Worm (Caenorhabditis elegans) whole organism, L4 larva: Measurements from ENCODE around the gene Y55F3BR.10.

Source experiments
- F26F4.8 ChIP-seq: fragments of 200-800 bp; sonication (Bioruptor generic); conservative IDR thresholded peaks from 2 replicates; pipeline ENCODE4 v1.3.6; 2022; ENCODE audit warnings: missing genetic modification characterization, missing compliant biosample characterization
- F37D6.2 ChIP-seq: sonication (generic microtip); optimal IDR thresholded peaks from 2 replicates; lab custom pipeline; 2016; ENCODE audit warnings: mild to moderate bottlenecking, missing genetic modification characterization, missing compliant biosample characterization
- F49E8.2 ChIP-seq: sonication (generic microtip); optimal IDR thresholded peaks from 2 replicates; lab custom pipeline; 2016; ENCODE audit warnings: missing compliant biosample characterization, mild to moderate bottlenecking, missing genetic modification characterization, borderline replicate concordance
- R02D3.7 ChIP-seq: fragments of 150-350 bp; sonication (generic microtip); optimal IDR thresholded peaks from 3 replicates; lab custom pipeline; 2014; ENCODE audit warnings: missing biosample characterization, missing genetic modification characterization
- T20F7.1 ChIP-seq: fragments of 200-800 bp; sonication (Bioruptor generic); optimal IDR thresholded peaks from 2 replicates; lab custom pipeline; 2018; ENCODE audit warnings: mild to moderate bottlenecking, missing genetic modification characterization, missing compliant biosample characterization
- T26A8.4 ChIP-seq: fragments of 200-800 bp; sonication (Bioruptor generic); IDR thresholded peaks from 2 replicates; pipeline ENCODE4 v1.3.6; 2022; ENCODE audit warnings: missing genetic modification characterization, missing compliant biosample characterization
- Y105C5A.15 ChIP-seq: fragments of 200-800 bp; sonication (Bioruptor generic); IDR thresholded peaks from 2 replicates; pipeline ENCODE4 v1.3.6; 2022; ENCODE audit warnings: missing genetic modification characterization, missing compliant biosample characterization
- ZK337.2 ChIP-seq: fragments of 200-800 bp; sonication (Bioruptor generic); IDR thresholded peaks from 2 replicates; pipeline ENCODE4 v1.3.6; 2022; ENCODE audit warnings: missing genetic modification reagents, missing genetic modification characterization, missing compliant biosample characterization
- ZK546.5 ChIP-seq, 2 experiments: sonication (generic microtip); optimal IDR thresholded peaks; 2 replicates each; lab custom pipeline; 2017; ENCODE audit warnings: missing biosample characterization in 2 of 2, missing genetic modification characterization in 2 of 2
- aha-1 ChIP-seq: fragments of 150-350 bp; peaks from one replicate; lab custom pipeline; 2014; ENCODE audit warnings: missing biosample characterization, missing genetic modification characterization
- arid-1 ChIP-seq: fragments of 200-800 bp; sonication (Bioruptor generic); conservative IDR thresholded peaks from 2 replicates; pipeline ENCODE4 v1.3.6; 2022; ENCODE audit warnings: missing genetic modification reagents, missing genetic modification characterization, missing compliant biosample characterization
- attf-4 ChIP-seq: sonication (generic microtip); optimal IDR thresholded peaks from 3 replicates; lab custom pipeline; 2017; ENCODE audit warnings: missing biosample characterization, missing genetic modification characterization
- ceh-20 ChIP-seq: fragments of 200-800 bp; sonication (Bioruptor generic); IDR thresholded peaks from 2 replicates; pipeline ENCODE4 v1.3.6; 2022; ENCODE audit warnings: missing genetic modification reagents, missing genetic modification characterization, missing compliant biosample characterization
- ceh-32 ChIP-seq: sonication (generic microtip); optimal IDR thresholded peaks from 2 replicates; lab custom pipeline; 2016; ENCODE audit warnings: mild to moderate bottlenecking, missing genetic modification characterization, missing compliant biosample characterization; ENCODE audit not compliant: poor library complexity
- ces-1 ChIP-seq: fragments of 150-350 bp; sonication (generic microtip); optimal IDR thresholded peaks from 4 replicates; lab custom pipeline; 2014; ENCODE audit warnings: missing biosample characterization, missing genetic modification reagents, missing genetic modification characterization
- cey-2 ChIP-seq: sonication (generic microtip); optimal IDR thresholded peaks from 3 replicates; lab custom pipeline; 2017; ENCODE audit warnings: missing genetic modification characterization, mild to moderate bottlenecking, missing compliant biosample characterization, antibody characterized with exemption, borderline replicate concordance; ENCODE audit not compliant: insufficient read depth
- daf-12 ChIP-seq: fragments of 150-350 bp; optimal IDR thresholded peaks from 2 replicates; lab custom pipeline; 2014; ENCODE audit warnings: missing biosample characterization, missing genetic modification reagents, missing genetic modification characterization
- dmd-8 ChIP-seq: fragments of 200-800 bp; sonication (Bioruptor generic); IDR thresholded peaks from 2 replicates; pipeline ENCODE4 v1.3.6; 2022; ENCODE audit warnings: missing genetic modification characterization, missing compliant biosample characterization
- dpl-1 ChIP-seq: fragments of 150-350 bp; optimal IDR thresholded peaks from 2 replicates; lab custom pipeline; 2014; ENCODE audit warnings: missing biosample characterization, missing genetic modification reagents, missing genetic modification characterization
- egl-27 ChIP-seq: sonication (generic microtip); optimal IDR thresholded peaks from 3 replicates; lab custom pipeline; 2017; ENCODE audit warnings: missing biosample characterization, missing genetic modification reagents, missing genetic modification characterization
- fkh-10 ChIP-seq: fragments of 150-350 bp; optimal IDR thresholded peaks from 2 replicates; lab custom pipeline; 2014; ENCODE audit warnings: missing biosample characterization, missing genetic modification reagents, missing genetic modification characterization
- fos-1 ChIP-seq: fragments of 150-350 bp; optimal IDR thresholded peaks from 2 replicates; lab custom pipeline; 2014; ENCODE audit warnings: missing biosample characterization, missing genetic modification characterization
- gei-8 ChIP-seq: fragments of 200-800 bp; sonication (Bioruptor generic); optimal IDR thresholded peaks from 2 replicates; lab custom pipeline; 2018; ENCODE audit warnings: mild to moderate bottlenecking, missing genetic modification characterization, missing compliant biosample characterization
- hif-1 ChIP-seq, 2 experiments: sonication (generic microtip); optimal IDR thresholded peaks; 2 replicates each; lab custom pipeline; 2016 to 2017; ENCODE audit warnings: missing compliant biosample characterization in 2 of 2, missing genetic modification characterization in 2 of 2, missing genetic modification reagents in 2 of 2, missing genotype in 2 of 2, mild to moderate bottlenecking in 1 of 2
- hlh-11 ChIP-seq: fragments of 200-800 bp; sonication (Bioruptor generic); optimal IDR thresholded peaks from 2 replicates; lab custom pipeline; 2018; ENCODE audit warnings: mild to moderate bottlenecking, missing genetic modification characterization, missing compliant biosample characterization
- jun-1 ChIP-seq: fragments of 150-350 bp; optimal IDR thresholded peaks from 2 replicates; lab custom pipeline; 2014; ENCODE audit warnings: missing biosample characterization, missing genetic modification reagents, missing genetic modification characterization
- lin-1 ChIP-seq: fragments of 200-800 bp; sonication (Bioruptor generic); IDR thresholded peaks from 2 replicates; pipeline ENCODE4 v1.3.6; 2022; ENCODE audit warnings: missing genetic modification reagents, missing genetic modification characterization, missing compliant biosample characterization
- lin-13 ChIP-seq: fragments of 150-350 bp; optimal IDR thresholded peaks from 2 replicates; lab custom pipeline; 2014; ENCODE audit warnings: missing biosample characterization, missing genetic modification reagents, missing genetic modification characterization
- lin-15B ChIP-seq: fragments of 150-350 bp; sonication (generic microtip); optimal IDR thresholded peaks from 3 replicates; lab custom pipeline; 2014; ENCODE audit warnings: missing biosample characterization, missing genetic modification characterization
- lir-3 ChIP-seq: sonication (generic microtip); optimal IDR thresholded peaks from 2 replicates; lab custom pipeline; 2016; ENCODE audit warnings: mild to moderate bottlenecking, missing genetic modification characterization, missing compliant biosample characterization
- lsy-2 ChIP-seq, 2 experiments: fragments of 150-350 bp in 1 of 2; sonication (generic microtip) in 1 of 2; optimal IDR thresholded peaks; 2 replicates each; lab custom pipeline; 2014 to 2017; ENCODE audit warnings: missing biosample characterization in 2 of 2, missing genetic modification characterization in 2 of 2
- madf-5 ChIP-seq, 2 experiments: fragments of 200-800 bp; sonication (Bioruptor generic); IDR thresholded peaks; 2 replicates each; pipeline ENCODE4 v1.3.6; 2022; ENCODE audit warnings: missing compliant biosample characterization in 2 of 2, missing genetic modification characterization in 2 of 2
- mdl-1 ChIP-seq, 2 experiments: fragments of 150-350 bp in 1 of 2; sonication (generic microtip) in 1 of 2; optimal IDR thresholded peaks; 2 replicates each; lab custom pipeline; 2014 to 2017; ENCODE audit warnings: missing biosample characterization in 2 of 2, missing genetic modification characterization in 2 of 2
- mdt-29 ChIP-seq: fragments of 200-800 bp; sonication (Bioruptor generic); IDR thresholded peaks from 2 replicates; pipeline ENCODE4 v1.3.6; 2022; ENCODE audit warnings: missing genetic modification reagents, missing genetic modification characterization, missing compliant biosample characterization
- mes-2 ChIP-seq: sonication (generic microtip); optimal IDR thresholded peaks from 2 replicates; lab custom pipeline; 2016; ENCODE audit warnings: missing genotype, mild to moderate bottlenecking, missing genetic modification characterization, missing compliant biosample characterization; ENCODE audit not compliant: poor library complexity, severe bottlenecking
- mxl-3 ChIP-seq: fragments of 200-800 bp; sonication (Bioruptor generic); optimal IDR thresholded peaks from 2 replicates; lab custom pipeline; 2018; ENCODE audit warnings: mild to moderate bottlenecking, missing genetic modification characterization, missing compliant biosample characterization
- nhr-25 ChIP-seq: sonication (generic microtip); optimal IDR thresholded peaks from 2 replicates; lab custom pipeline; 2017; ENCODE audit warnings: missing genetic modification characterization, mild to moderate bottlenecking, missing compliant biosample characterization, antibody characterized with exemption, moderate library complexity, borderline replicate concordance; ENCODE audit not compliant: insufficient read depth
- nhr-41 ChIP-seq: fragments of 200-800 bp; sonication (Bioruptor generic); IDR thresholded peaks from 2 replicates; pipeline ENCODE4 v1.3.6; 2022; ENCODE audit warnings: missing genetic modification reagents, missing genetic modification characterization, missing compliant biosample characterization
- nhr-76 ChIP-seq: fragments of 150-350 bp; optimal IDR thresholded peaks from 2 replicates; lab custom pipeline; 2014; ENCODE audit warnings: missing biosample characterization, missing genetic modification characterization
- php-3 ChIP-seq: fragments of 200-800 bp; sonication (Bioruptor generic); IDR thresholded peaks from 2 replicates; pipeline ENCODE4 v1.3.6; 2022; ENCODE audit warnings: missing genetic modification reagents, missing genetic modification characterization, missing compliant biosample characterization
- saeg-2 ChIP-seq: fragments of 200-800 bp; sonication (Bioruptor generic); IDR thresholded peaks from 2 replicates; pipeline ENCODE4 v1.3.6; 2022; ENCODE audit warnings: missing genetic modification reagents, missing genetic modification characterization, missing compliant biosample characterization
- spr-1 ChIP-seq: sonication (generic microtip); optimal IDR thresholded peaks from 2 replicates; lab custom pipeline; 2016; ENCODE audit warnings: mild to moderate bottlenecking, missing genetic modification characterization, missing compliant biosample characterization
- spr-3 ChIP-seq: fragments of 200-800 bp; sonication (Bioruptor generic); optimal IDR thresholded peaks from 2 replicates; lab custom pipeline; 2018; ENCODE audit warnings: mild to moderate bottlenecking, missing genetic modification characterization, missing compliant biosample characterization
- tag-97 ChIP-seq: fragments of 200-800 bp; sonication (Bioruptor generic); IDR thresholded peaks from 2 replicates; pipeline ENCODE4 v1.3.6; 2022; ENCODE audit warnings: missing genetic modification characterization, missing compliant biosample characterization
- tra-1 ChIP-seq: fragments of 200-800 bp; sonication (Bioruptor generic); IDR thresholded peaks from 2 replicates; pipeline ENCODE4 v1.3.6; 2022; ENCODE audit warnings: missing genetic modification reagents, missing genetic modification characterization, missing compliant biosample characterization
- unc-130 ChIP-seq: sonication (generic microtip); optimal IDR thresholded peaks from 2 replicates; lab custom pipeline; 2016; ENCODE audit warnings: missing genetic modification reagents, missing genetic modification characterization, missing compliant biosample characterization
- unc-39 ChIP-seq: sonication (generic microtip); optimal IDR thresholded peaks from 2 replicates; lab custom pipeline; 2017; ENCODE audit warnings: missing biosample characterization, missing genetic modification characterization
- unc-62 ChIP-seq, 3 experiments: fragments of 150-350 bp in 1 of 3; sonication (generic microtip); optimal IDR thresholded peaks in 2 of 3; peaks in 1 of 3; 1 replicate in 1 of 3; 2 replicates in 2 of 3; lab custom pipeline; 2014 to 2017; ENCODE audit warnings: missing biosample characterization in 3 of 3, missing genetic modification characterization in 3 of 3, missing genetic modification reagents in 3 of 3, missing genotype in 1 of 3
- zag-1 ChIP-seq: fragments of 150-350 bp; optimal IDR thresholded peaks from 2 replicates; lab custom pipeline; 2014; ENCODE audit warnings: missing biosample characterization, missing genetic modification characterization
- zfp-3 ChIP-seq: fragments of 200-800 bp; sonication (Bioruptor generic); conservative IDR thresholded peaks from 2 replicates; pipeline ENCODE4 v1.3.6; 2022; ENCODE audit warnings: missing genetic modification reagents, missing genetic modification characterization, missing compliant biosample characterization
- zip-2 ChIP-seq: fragments of 150-350 bp; optimal IDR thresholded peaks from 2 replicates; lab custom pipeline; 2014; ENCODE audit warnings: missing biosample characterization, missing genetic modification characterization

Y55F3BR.10 gene

ce11 chrIV:828427-828826 lies 3.8 kb upstream of the Y55F3BR.10 start (continued):
- TF ChIP-seq dmd-8 (GFP tag; lab: Robert Waterston, UW) (no peak), saeg-2 (GFP tag; lab: Robert Waterston, UW) (no peak), zip-2 (tag; lab: Kevin White, UChicago) (peak; percentile 10), hif-1 (tag; optimal IDR thresholded peaks at IDR 0.05; lab: Kevin White, UChicago) (peak; percentile 66 to 99), T26A8.4 (GFP tag; lab: Robert Waterston, UW) (no peak), fkh-10 (peak; percentile 42), spr-1 (tag; lab: Kevin White, UChicago) (no peak), lin-1 (GFP tag; lab: Robert Waterston, UW) (no peak), lir-3 (tag; lab: Kevin White, UChicago) (no peak), tag-97 (GFP tag; lab: Robert Waterston, UW) (no peak), nhr-76 (tag; lab: Kevin White, UChicago) (no peak), T20F7.1 (peak; percentile 24), nhr-41 (GFP tag; lab: Robert Waterston, UW) (no peak), unc-130 (GFP tag; lab: Kevin White, UChicago) (no peak), ceh-20 (no peak), php-3 (GFP tag; lab: Robert Waterston, UW) (no peak), Y105C5A.15 (no peak), F37D6.2 (tag; lab: Kevin White, UChicago) (no peak), hlh-11 (tag; lab: Kevin White, UChicago) (peak; percentile 20), dpl-1 (GFP tag; lab: Kevin White, UChicago) (peak; percentile 60), mes-2 (tag; lab: Kevin White, UChicago) (no peak), gei-8 (no peak), madf-5 (GFP tag; IDR thresholded peaks at IDR 0.05; lab: Robert Waterston, UW) (no peak), unc-39 (tag; lab: Kevin White, UChicago) (no peak), F26F4.8 (GFP tag; lab: Robert Waterston, UW) (no peak), mdl-1 (tag; optimal IDR thresholded peaks at IDR 0.05; lab: Kevin White, UChicago) (peak in 1 of 2 experiments; percentile 64), zfp-3 (GFP tag; lab: Robert Waterston, UW) (no peak), lin-13 (GFP tag; lab: Kevin White, UChicago) (no peak), unc-62 (GFP tag; optimal IDR thresholded peaks at IDR 0.05 in 1 of 2; lab: Kevin White, UChicago) (no peak), unc-62 (tag; optimal IDR thresholded peaks at IDR 0.05; lab: Kevin White, UChicago) (no peak), ces-1 (GFP tag; lab: Kevin White, UChicago) (no peak), nhr-25 (tag; lab: Kevin White, UChicago) (no peak), R02D3.7 (tag; lab: Kevin White, UChicago) (no peak), ZK337.2 (GFP tag; lab: Robert Waterston, UW) (no peak), zag-1 (no peak), mxl-3 (GFP tag; lab: Kevin White, UChicago) (no peak), daf-12 (tag; lab: Kevin White, UChicago) (no peak), jun-1 (tag; lab: Kevin White, UChicago) (no peak), arid-1 (GFP tag; lab: Robert Waterston, UW) (no peak), cey-2 (tag; lab: Kevin White, UChicago) (no peak), spr-3 (GFP tag; lab: Kevin White, UChicago) (no peak), ceh-32 (tag; lab: Kevin White, UChicago) (no peak), aha-1 (peak; percentile 100), lin-15B (tag; lab: Kevin White, UChicago) (no peak), ZK546.5 (tag; optimal IDR thresholded peaks at IDR 0.05; lab: Kevin White, UChicago) (no peak), fos-1 (no peak), mdt-29 (GFP tag; lab: Robert Waterston, UW) (no peak), tra-1 (GFP tag; lab: Robert Waterston, UW) (no peak), attf-4 (tag; lab: Kevin White, UChicago) (no peak), egl-27 (tag; lab: Kevin White, UChicago) (no peak), F49E8.2 (no peak), lsy-2 (tag; optimal IDR thresholded peaks at IDR 0.05; lab: Kevin White, UChicago) (peak in 1 of 2 experiments; percentile 85)
